Worm (Caenorhabditis elegans): Measurements from ENCODE around the gene ubc-9.

ce11 chrIV:4633393-4633792, 17.5 kb upstream of the ubc-9 start, which contains the start of gene R105.1:
- TF ChIP-seq nhr-25 (tag; optimal IDR thresholded peaks at IDR 0.05) (no peak), elt-2 (tag; optimal IDR thresholded peaks at IDR 0.05) (no peak), daf-12 (tag; optimal IDR thresholded peaks at IDR 0.05) (no peak), jun-1 (tag; optimal IDR thresholded peaks at IDR 0.05) (no peak), ceh-28 (tag; optimal IDR thresholded peaks at IDR 0.05) (no peak)

Measured in whole organism, L3 larva.